Fruit fly (Drosophila melanogaster): ENCODE measurements around the gene CG9747.

DNA sequence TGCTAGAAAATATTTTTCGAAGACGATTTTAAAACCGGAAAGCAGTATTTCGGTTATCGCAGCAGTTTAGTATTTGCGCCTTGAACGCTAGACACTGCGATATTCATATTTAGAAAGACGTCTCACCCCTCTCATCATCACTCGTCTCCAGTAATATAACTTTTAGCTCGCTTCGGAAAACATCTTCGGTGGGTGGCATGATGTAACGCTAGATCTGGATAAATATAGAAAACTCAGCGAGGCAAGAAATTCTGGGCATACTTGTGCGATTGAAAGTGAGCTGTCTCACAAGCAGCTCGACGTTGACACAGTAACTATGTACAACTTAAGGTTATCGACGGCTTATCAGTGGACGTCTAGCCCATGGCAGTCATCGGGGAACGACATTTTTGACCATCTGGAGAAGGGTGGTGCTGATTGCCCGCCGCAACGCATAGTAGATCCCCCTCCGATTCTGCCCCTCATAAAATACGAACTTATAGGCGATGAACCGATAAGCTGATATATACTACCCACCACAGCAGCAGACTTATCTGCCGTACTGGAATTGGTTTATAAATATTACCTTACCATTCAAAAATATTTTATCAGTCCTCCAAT lies 13.1 kb upstream of the CG9747 start:
- TF ChIP-seq dac (GFP tag; optimal IDR thresholded peaks at IDR 0.05) (no peak), CG3919 (GFP tag; optimal IDR thresholded peaks at IDR 0.05) (no peak), Hr4 (GFP tag; optimal IDR thresholded peaks at IDR 0.05) (no peak), CG8119 (GFP tag; IDR thresholded peaks at IDR 0.05) (no peak), Sox14 (GFP tag; optimal IDR thresholded peaks at IDR 0.05) (no peak), CG34406 (GFP tag; optimal IDR thresholded peaks at IDR 0.05) (no peak), esn (GFP tag; optimal IDR thresholded peaks at IDR 0.05) (no peak), topi (GFP tag; optimal IDR thresholded peaks at IDR 0.05) (no peak), ss (GFP tag; optimal IDR thresholded peaks at IDR 0.05) (no peak)
